Worm (Caenorhabditis elegans) whole organism, L2 larva: ENCODE measurements around the gene T05A7.1.

Source experiments
- Y55F3AM.14 ChIP-seq: fragments of 200-800 bp; sonication (Bioruptor generic); optimal IDR thresholded peaks from 2 replicates; lab custom pipeline; 2018; ENCODE audit warnings: mild to moderate bottlenecking, missing genetic modification characterization, missing compliant biosample characterization
- aly-2 ChIP-seq: fragments of 150-350 bp; optimal IDR thresholded peaks from 2 replicates; lab custom pipeline; 2014; ENCODE audit warnings: missing biosample characterization, missing genetic modification characterization
- ama-1 ChIP-seq: fragments of 150-350 bp; optimal IDR thresholded peaks from 2 replicates; lab custom pipeline; 2018; ENCODE audit warnings: inconsistent platforms
- elt-1 ChIP-seq: fragments of 150-350 bp; optimal IDR thresholded peaks from 2 replicates; lab custom pipeline; 2014; ENCODE audit warnings: missing biosample characterization, missing genetic modification characterization
- lin-13 ChIP-seq: fragments of 150-350 bp; optimal IDR thresholded peaks from 2 replicates; lab custom pipeline; 2014; ENCODE audit warnings: missing biosample characterization, missing genetic modification reagents, missing genetic modification characterization
- lin-39 ChIP-seq: fragments of 150-350 bp; optimal IDR thresholded peaks from 2 replicates; lab custom pipeline; 2014; ENCODE audit warnings: missing biosample characterization, missing genetic modification reagents, missing genetic modification characterization
- lsy-2 ChIP-seq, 2 experiments: fragments of 150-350 bp in 1 of 2; sonication (generic microtip) in 1 of 2; optimal IDR thresholded peaks; 2 replicates each; lab custom pipeline; 2014 to 2017; ENCODE audit warnings: missing biosample characterization in 2 of 2, missing genetic modification characterization in 2 of 2
- nhr-11 ChIP-seq: fragments of 150-350 bp; optimal IDR thresholded peaks from 2 replicates; lab custom pipeline; 2014; ENCODE audit warnings: missing biosample characterization, missing genetic modification characterization
- nhr-12 ChIP-seq: fragments of 150-350 bp; optimal IDR thresholded peaks from 2 replicates; lab custom pipeline; 2014; ENCODE audit warnings: missing biosample characterization, missing genetic modification characterization
- snpc-4 ChIP-seq: fragments of 150-350 bp; optimal IDR thresholded peaks from 2 replicates; lab custom pipeline; 2014; ENCODE audit warnings: missing biosample characterization, missing genetic modification characterization
- unc-62 ChIP-seq: fragments of 150-350 bp; optimal IDR thresholded peaks from 2 replicates; lab custom pipeline; 2014; ENCODE audit warnings: missing biosample characterization, missing genetic modification reagents, missing genetic modification characterization
- ztf-11 ChIP-seq: sonication (generic microtip); optimal IDR thresholded peaks from 2 replicates; lab custom pipeline; 2017; ENCODE audit warnings: missing biosample characterization, missing genetic modification characterization

ce11 chrII:4648785-4649184, 29.2 kb upstream of the T05A7.1 start, which contains the start of gene lgc-27:
- TF ChIP-seq elt-1 = no peak
- no peak for TF ChIP-seq aly-2
- no peak for TF ChIP-seq snpc-4 (tag; lab: Kevin White, UChicago)
- TF ChIP-seq unc-62 = no peak
- no peak for TF ChIP-seq lsy-2 (tag; optimal IDR thresholded peaks at IDR 0.05; lab: Kevin White, UChicago)
- TF ChIP-seq nhr-11 (tag; lab: Kevin White, UChicago) = no peak
- TF ChIP-seq ztf-11 (tag; lab: Kevin White, UChicago) = no peak
- no peak for TF ChIP-seq Y55F3AM.14 (GFP tag; lab: Kevin White, UChicago)
- TF ChIP-seq ama-1 (lab: Kevin White, UChicago) = no peak
- no peak for TF ChIP-seq nhr-12 (tag; lab: Kevin White, UChicago)
- TF ChIP-seq lin-13 = no peak
- TF ChIP-seq lin-39 (tag; lab: Kevin White, UChicago) = no peak
